Fruit fly (Drosophila melanogaster): Measurements from ENCODE around the gene dls.

The dls gene

dm6 chr3L:16160420-16161069 lies 40.6 kb upstream of the dls start (continued):
- TF ChIP-seq net (GFP tag; optimal IDR thresholded peaks at IDR 0.05), result peak; percentile 27
- TF ChIP-seq CG34406 (GFP tag; optimal IDR thresholded peaks at IDR 0.05), result peak; percentile 12
- peak; percentile 51 for TF ChIP-seq Hr4 (GFP tag; optimal IDR thresholded peaks at IDR 0.05)
- no peak for TF ChIP-seq Ets96B (tag; optimal IDR thresholded peaks at IDR 0.05)
- no peak for TF ChIP-seq CG16779 (tag; optimal IDR thresholded peaks at IDR 0.05)
- peak; percentile 32 for TF ChIP-seq Sox14 (GFP tag; optimal IDR thresholded peaks at IDR 0.05)
- TF ChIP-seq CG11294 (GFP tag; IDR thresholded peaks at IDR 0.05), result no peak
- peak; percentile 12 for TF ChIP-seq Eip75B (GFP tag; optimal IDR thresholded peaks at IDR 0.05)
- peak; percentile 22 for TF ChIP-seq CG10669 (GFP tag; optimal IDR thresholded peaks at IDR 0.05)
- TF ChIP-seq topi (GFP tag; optimal IDR thresholded peaks at IDR 0.05), result no peak
- no peak for TF ChIP-seq dac (GFP tag; optimal IDR thresholded peaks at IDR 0.05)
- peak; percentile 39 for TF ChIP-seq acj6 (GFP tag; optimal IDR thresholded peaks at IDR 0.05)
- TF ChIP-seq Smox (GFP tag; optimal IDR thresholded peaks at IDR 0.05), result peak; percentile 32

DNA sequence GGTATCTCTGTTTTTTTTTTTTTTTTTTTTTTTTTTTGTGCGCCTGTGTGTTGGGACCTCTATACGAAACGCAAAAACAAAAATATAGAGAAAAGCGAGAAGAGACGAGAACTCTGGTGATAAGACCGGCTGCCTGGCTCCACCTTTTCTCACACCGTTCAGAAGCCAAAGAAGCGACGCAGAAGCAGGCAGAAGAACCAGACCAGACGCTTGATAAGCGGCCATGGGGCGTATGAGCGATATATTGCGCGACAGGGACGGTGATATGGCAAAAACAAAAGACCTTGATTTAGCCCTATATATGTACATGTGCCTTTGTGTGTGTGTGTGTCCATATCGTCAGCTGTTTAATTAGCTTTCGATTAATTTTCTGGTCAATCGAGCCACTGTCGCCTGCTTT lies 40.0 kb upstream of the dls start:
- TF ChIP-seq Eip75B (GFP tag; optimal IDR thresholded peaks at IDR 0.05) (no peak), CG11902 (GFP tag; optimal IDR thresholded peaks at IDR 0.05) (no peak), Eip78C (GFP tag) (peak; percentile 43), esn (GFP tag; optimal IDR thresholded peaks at IDR 0.05) (no peak), Smox (GFP tag; optimal IDR thresholded peaks at IDR 0.05) (no peak), vri (GFP tag; optimal IDR thresholded peaks at IDR 0.05) (peak; percentile 57), svp (GFP tag) (peak; percentile 85), Hr38 (GFP tag; optimal IDR thresholded peaks at IDR 0.05) (no peak), CG6163 (GFP tag; IDR thresholded peaks at IDR 0.05) (peak; percentile 49; the same call in 1 of the 3 replicates), CG8119 (GFP tag; IDR thresholded peaks at IDR 0.05) (no peak), Eip93F (GFP tag; optimal IDR thresholded peaks at IDR 0.05) (peak; percentile 24)

dm6 chr3L:16161847-16162556 lies 39.1 kb upstream of the dls start:
- peak; percentile 74 for TF ChIP-seq CG10631 (GFP tag; optimal IDR thresholded peaks at IDR 0.05)
- peak; percentile 72 for TF ChIP-seq Lpt (GFP tag; optimal IDR thresholded peaks at IDR 0.05)
- peak; percentile 45 for TF ChIP-seq CG11902 (GFP tag; optimal IDR thresholded peaks at IDR 0.05)
- peak; percentile 43 for TF ChIP-seq CG31627 (GFP tag; optimal IDR thresholded peaks at IDR 0.05)
- TF ChIP-seq CG11294 (GFP tag; IDR thresholded peaks at IDR 0.05), result peak; percentile 69; the same call in 1 of the 2 replicates
- TF ChIP-seq Eip75B (GFP tag; optimal IDR thresholded peaks at IDR 0.05), result peak; percentile 57
- peak; percentile 63 for TF ChIP-seq CG3032 (tag; optimal IDR thresholded peaks at IDR 0.05)
- TF ChIP-seq net (GFP tag; optimal IDR thresholded peaks at IDR 0.05), result peak; percentile 75
- peak; percentile 53 for TF ChIP-seq CG6163 (GFP tag; IDR thresholded peaks at IDR 0.05)
- TF ChIP-seq Blimp-1 (GFP tag; optimal IDR thresholded peaks at IDR 0.05), result no peak
- TF ChIP-seq svp (GFP tag), result no peak
- peak; percentile 84 for TF ChIP-seq CG6276 (GFP tag; optimal IDR thresholded peaks at IDR 0.05)
- TF ChIP-seq dsx (GFP tag; optimal IDR thresholded peaks at IDR 0.05; ENCODE audit: poor library complexity, severe bottlenecking), result peak; percentile 33
- peak; percentile 78 for TF ChIP-seq CG4318 (GFP tag; optimal IDR thresholded peaks at IDR 0.05)
- peak; percentile 78 for TF ChIP-seq CG3919 (GFP tag; optimal IDR thresholded peaks at IDR 0.05)
- TF ChIP-seq fkh (GFP tag; optimal IDR thresholded peaks at IDR 0.05), result peak; percentile 46
- TF ChIP-seq Met (GFP tag; optimal IDR thresholded peaks at IDR 0.05), result peak; percentile 53
- peak; percentile 85 for TF ChIP-seq CG8119 (GFP tag; IDR thresholded peaks at IDR 0.05)
- peak; percentile 43 for TF ChIP-seq topi (GFP tag; optimal IDR thresholded peaks at IDR 0.05)
- peak; percentile 57 for TF ChIP-seq CG8632 (GFP tag; optimal IDR thresholded peaks at IDR 0.05)
- peak; percentile 75 for TF ChIP-seq eg (GFP tag; IDR thresholded peaks at IDR 0.05)
- TF ChIP-seq Ets21C (GFP tag; optimal IDR thresholded peaks at IDR 0.05), result no peak
- peak; percentile 61 for TF ChIP-seq CG6792 (GFP tag; optimal IDR thresholded peaks at IDR 0.05)
- TF ChIP-seq vri (GFP tag; optimal IDR thresholded peaks at IDR 0.05), result no peak
- TF ChIP-seq Eip78C (GFP tag), result peak; percentile 93
- TF ChIP-seq Ets96B (tag; optimal IDR thresholded peaks at IDR 0.05), result peak; percentile 61
- TF ChIP-seq Eip93F (GFP tag; optimal IDR thresholded peaks at IDR 0.05), result no peak
- TF ChIP-seq Smox (GFP tag; optimal IDR thresholded peaks at IDR 0.05), result peak; percentile 25
- no peak for TF ChIP-seq CG9139 (GFP tag; optimal IDR thresholded peaks at IDR 0.05)
- TF ChIP-seq CG8319 (GFP tag; optimal IDR thresholded peaks at IDR 0.05), result peak; percentile 31
- TF ChIP-seq OdsH (GFP tag; optimal IDR thresholded peaks at IDR 0.05), result peak; percentile 84
- peak in 1 of 2 experiments; percentile 71 for TF ChIP-seq salr (GFP tag; optimal IDR thresholded peaks at IDR 0.05)
- TF ChIP-seq CG11762 (GFP tag; optimal IDR thresholded peaks at IDR 0.05; ENCODE audit: insufficient read depth), result peak; percentile 54
- TF ChIP-seq CG6854 (GFP tag; optimal IDR thresholded peaks at IDR 0.05), result no peak
- TF ChIP-seq cyc (GFP tag; optimal IDR thresholded peaks at IDR 0.05), result peak; percentile 45
- peak; percentile 27 for TF ChIP-seq CG16779 (tag; optimal IDR thresholded peaks at IDR 0.05)
